Worm (Caenorhabditis elegans) whole organism, young adult: ENCODE results near the gene B0244.17.

Experiments
- D2030.7 ChIP-seq: fragments of 200-800 bp; sonication (Bioruptor generic); IDR thresholded peaks from 2 replicates; pipeline ENCODE4 v1.3.6; 2022; ENCODE audit warnings: missing genetic modification reagents, missing genetic modification characterization, missing compliant biosample characterization
- F49E8.2 ChIP-seq: sonication (generic microtip); optimal IDR thresholded peaks from 3 replicates; lab custom pipeline; 2017; ENCODE audit warnings: missing genetic modification characterization, mild to moderate bottlenecking, missing compliant biosample characterization, antibody characterized with exemption, moderate library complexity; ENCODE audit not compliant: insufficient read depth
- ama-1 ChIP-seq, 3 experiments: fragments of 150-350 bp in 1 of 3; sonication (generic microtip) in 2 of 3; optimal IDR thresholded peaks; 2 replicates each; lab custom pipeline; 2014 to 2018; ENCODE audit warnings: missing biosample characterization in 2 of 3, missing genetic modification characterization in 2 of 3, missing genetic modification reagents in 2 of 3
- ceh-79 ChIP-seq: sonication (generic microtip); optimal IDR thresholded peaks from 2 replicates; lab custom pipeline; 2017; ENCODE audit warnings: mild to moderate bottlenecking, missing genetic modification characterization, missing compliant biosample characterization
- lin-54 ChIP-seq: fragments of 200-800 bp; sonication (Bioruptor generic); optimal IDR thresholded peaks from 2 replicates; lab custom pipeline; 2018; ENCODE audit warnings: mild to moderate bottlenecking, missing genetic modification characterization, missing compliant biosample characterization
- lsy-27 ChIP-seq: sonication (generic microtip); optimal IDR thresholded peaks from 2 replicates; lab custom pipeline; 2017; ENCODE audit warnings: missing genetic modification characterization, mild to moderate bottlenecking, missing compliant biosample characterization, antibody characterized with exemption, missing genotype, borderline replicate concordance; ENCODE audit not compliant: insufficient read depth
- nfya-1 ChIP-seq: sonication (generic microtip); optimal IDR thresholded peaks from 2 replicates; lab custom pipeline; 2017; ENCODE audit warnings: antibody characterized with exemption, missing compliant biosample characterization, missing genetic modification characterization, borderline replicate concordance; ENCODE audit not compliant: insufficient read depth
- unc-62 ChIP-seq: fragments of 150-350 bp; optimal IDR thresholded peaks from 2 replicates; lab custom pipeline; 2014; ENCODE audit warnings: missing biosample characterization, missing genetic modification reagents, missing genetic modification characterization

ce11 chrIII:5729367-5729766 lies 3.7 kb upstream of the B0244.17 start:
- TF ChIP-seq lsy-27 (tag; lab: Kevin White, UChicago) (no peak), unc-62 (GFP tag; lab: Kevin White, UChicago) (no peak), ceh-79 (tag; lab: Kevin White, UChicago) (no peak), F49E8.2 (tag; lab: Kevin White, UChicago) (no peak), ama-1 (optimal IDR thresholded peaks at IDR 0.05; lab: Kevin White, UChicago) (no peak), ama-1 (GFP tag; optimal IDR thresholded peaks at IDR 0.05; lab: Kevin White, UChicago) (no peak), nfya-1 (no peak), lin-54 (no peak), D2030.7 (GFP tag; lab: Robert Waterston, UW) (no peak)
